Worm (Caenorhabditis elegans) whole organism, L4 larva: ENCODE measurements around the gene F59B1.2.
A peak's percentile ranks its signal among the peaks of the same experiment; 100 is the strongest.

Experiments used
- F10B5.3 ChIP-seq: sonication (generic microtip); optimal IDR thresholded peaks from 2 replicates; lab custom pipeline; 2016; ENCODE audit warnings: mild to moderate bottlenecking, missing genetic modification characterization, missing compliant biosample characterization
- R02D3.7 ChIP-seq: fragments of 150-350 bp; sonication (generic microtip); optimal IDR thresholded peaks from 3 replicates; lab custom pipeline; 2014; ENCODE audit warnings: missing biosample characterization, missing genetic modification characterization
- T20F7.1 ChIP-seq: fragments of 200-800 bp; sonication (Bioruptor generic); optimal IDR thresholded peaks from 2 replicates; lab custom pipeline; 2018; ENCODE audit warnings: mild to moderate bottlenecking, missing genetic modification characterization, missing compliant biosample characterization
- T26A8.4 ChIP-seq: fragments of 200-800 bp; sonication (Bioruptor generic); IDR thresholded peaks from 2 replicates; pipeline ENCODE4 v1.3.6; 2022; ENCODE audit warnings: missing genetic modification characterization, missing compliant biosample characterization
- ZK546.5 ChIP-seq, 2 experiments: sonication (generic microtip); optimal IDR thresholded peaks; 2 replicates each; lab custom pipeline; 2017; ENCODE audit warnings: missing biosample characterization in 2 of 2, missing genetic modification characterization in 2 of 2
- arid-1 ChIP-seq: fragments of 200-800 bp; sonication (Bioruptor generic); conservative IDR thresholded peaks from 2 replicates; pipeline ENCODE4 v1.3.6; 2022; ENCODE audit warnings: missing genetic modification reagents, missing genetic modification characterization, missing compliant biosample characterization
- ceh-28 ChIP-seq: fragments of 150-350 bp; optimal IDR thresholded peaks from 2 replicates; lab custom pipeline; 2014; ENCODE audit warnings: missing biosample characterization, missing genetic modification reagents, missing genetic modification characterization
- ceh-82 ChIP-seq: sonication (generic microtip); optimal IDR thresholded peaks from 2 replicates; lab custom pipeline; 2017; ENCODE audit warnings: missing biosample characterization, missing genetic modification characterization
- ctbp-1 ChIP-seq: fragments of 200-800 bp; sonication (Bioruptor generic); IDR thresholded peaks from 2 replicates; pipeline ENCODE4 v1.3.6; 2022; ENCODE audit warnings: missing genetic modification reagents, missing genetic modification characterization, missing compliant biosample characterization
- daf-12 ChIP-seq: fragments of 150-350 bp; optimal IDR thresholded peaks from 2 replicates; lab custom pipeline; 2014; ENCODE audit warnings: missing biosample characterization, missing genetic modification reagents, missing genetic modification characterization
- daf-16 ChIP-seq, 3 experiments: sonication (generic microtip); optimal IDR thresholded peaks; 2 replicates each; lab custom pipeline; 2016 to 2017; ENCODE audit warnings: missing genetic modification characterization in 3 of 3, missing genetic modification reagents in 3 of 3, mild to moderate bottlenecking in 2 of 3, missing compliant biosample characterization in 2 of 3, missing biosample characterization in 1 of 3, moderate library complexity in 1 of 3
- dmd-9 ChIP-seq: fragments of 200-800 bp; sonication (Bioruptor generic); IDR thresholded peaks from 2 replicates; pipeline ENCODE4 v1.3.6; 2022; ENCODE audit warnings: missing genetic modification reagents, missing genetic modification characterization, missing compliant biosample characterization
- egl-27 ChIP-seq: sonication (generic microtip); optimal IDR thresholded peaks from 3 replicates; lab custom pipeline; 2017; ENCODE audit warnings: missing biosample characterization, missing genetic modification reagents, missing genetic modification characterization
- egl-43 ChIP-seq: fragments of 200-800 bp; sonication (Bioruptor generic); IDR thresholded peaks from 2 replicates; pipeline ENCODE4 v1.3.6; 2022; ENCODE audit warnings: missing genetic modification reagents, missing genetic modification characterization, missing compliant biosample characterization
- fkh-10 ChIP-seq: fragments of 150-350 bp; optimal IDR thresholded peaks from 2 replicates; lab custom pipeline; 2014; ENCODE audit warnings: missing biosample characterization, missing genetic modification reagents, missing genetic modification characterization
- fos-1 ChIP-seq: fragments of 150-350 bp; optimal IDR thresholded peaks from 2 replicates; lab custom pipeline; 2014; ENCODE audit warnings: missing biosample characterization, missing genetic modification characterization
- hmg-1.1 ChIP-seq: fragments of 200-800 bp; sonication (Bioruptor generic); IDR thresholded peaks from 2 replicates; pipeline ENCODE4 v1.3.6; 2022; ENCODE audit warnings: missing genetic modification reagents, missing genetic modification characterization, missing compliant biosample characterization
- jun-1 ChIP-seq: fragments of 150-350 bp; optimal IDR thresholded peaks from 2 replicates; lab custom pipeline; 2014; ENCODE audit warnings: missing biosample characterization, missing genetic modification reagents, missing genetic modification characterization
- lim-7 ChIP-seq: fragments of 200-800 bp; sonication (Bioruptor generic); IDR thresholded peaks from 2 replicates; pipeline ENCODE4 v1.3.6; 2022; ENCODE audit warnings: missing genetic modification characterization, missing compliant biosample characterization
- lin-13 ChIP-seq: fragments of 150-350 bp; optimal IDR thresholded peaks from 2 replicates; lab custom pipeline; 2014; ENCODE audit warnings: missing biosample characterization, missing genetic modification reagents, missing genetic modification characterization
- lin-15B ChIP-seq: fragments of 150-350 bp; sonication (generic microtip); optimal IDR thresholded peaks from 3 replicates; lab custom pipeline; 2014; ENCODE audit warnings: missing biosample characterization, missing genetic modification characterization
- lin-38 ChIP-seq: fragments of 200-800 bp; sonication (Bioruptor generic); IDR thresholded peaks from 2 replicates; pipeline ENCODE4 v1.3.6; 2022; ENCODE audit warnings: missing genetic modification reagents, missing genetic modification characterization, missing compliant biosample characterization
- madf-5 ChIP-seq, 2 experiments: fragments of 200-800 bp; sonication (Bioruptor generic); IDR thresholded peaks; 2 replicates each; pipeline ENCODE4 v1.3.6; 2022; ENCODE audit warnings: missing compliant biosample characterization in 2 of 2, missing genetic modification characterization in 2 of 2
- madf-9 ChIP-seq: fragments of 200-800 bp; sonication (Bioruptor generic); conservative IDR thresholded peaks from 2 replicates; pipeline ENCODE4 v1.3.6; 2022; ENCODE audit warnings: missing genetic modification reagents, missing genetic modification characterization, missing compliant biosample characterization
- mdl-1 ChIP-seq, 2 experiments: fragments of 150-350 bp in 1 of 2; sonication (generic microtip) in 1 of 2; optimal IDR thresholded peaks; 2 replicates each; lab custom pipeline; 2014 to 2017; ENCODE audit warnings: missing biosample characterization in 2 of 2, missing genetic modification characterization in 2 of 2
- mdt-29 ChIP-seq: fragments of 200-800 bp; sonication (Bioruptor generic); IDR thresholded peaks from 2 replicates; pipeline ENCODE4 v1.3.6; 2022; ENCODE audit warnings: missing genetic modification reagents, missing genetic modification characterization, missing compliant biosample characterization
- mep-1 ChIP-seq: fragments of 150-350 bp; sonication (generic microtip); optimal IDR thresholded peaks from 3 replicates; lab custom pipeline; 2014; ENCODE audit warnings: missing biosample characterization, missing genetic modification characterization
- mxl-3 ChIP-seq: fragments of 200-800 bp; sonication (Bioruptor generic); optimal IDR thresholded peaks from 2 replicates; lab custom pipeline; 2018; ENCODE audit warnings: mild to moderate bottlenecking, missing genetic modification characterization, missing compliant biosample characterization
- nhr-10 ChIP-seq: fragments of 150-350 bp; optimal IDR thresholded peaks from 2 replicates; lab custom pipeline; 2014; ENCODE audit warnings: missing biosample characterization, missing genetic modification characterization
- nhr-11 ChIP-seq: fragments of 150-350 bp; optimal IDR thresholded peaks from 2 replicates; lab custom pipeline; 2014; ENCODE audit warnings: missing biosample characterization, missing genetic modification characterization
- nhr-28 ChIP-seq: fragments of 150-350 bp; optimal IDR thresholded peaks from 2 replicates; lab custom pipeline; 2014; ENCODE audit warnings: missing biosample characterization, missing genetic modification characterization
- nhr-42 ChIP-seq: fragments of 200-800 bp; sonication (Bioruptor generic); IDR thresholded peaks from 2 replicates; pipeline ENCODE4 v1.3.6; 2022; ENCODE audit warnings: missing genetic modification characterization, missing compliant biosample characterization
- nhr-48 ChIP-seq: sonication (generic microtip); optimal IDR thresholded peaks from 2 replicates; lab custom pipeline; 2016; ENCODE audit warnings: mild to moderate bottlenecking, missing genetic modification characterization, missing compliant biosample characterization
- nhr-6 ChIP-seq: fragments of 150-350 bp; optimal IDR thresholded peaks from 2 replicates; lab custom pipeline; 2014; ENCODE audit warnings: missing biosample characterization, missing genetic modification characterization
- nhr-76 ChIP-seq: fragments of 150-350 bp; optimal IDR thresholded peaks from 2 replicates; lab custom pipeline; 2014; ENCODE audit warnings: missing biosample characterization, missing genetic modification characterization
- nhr-77 ChIP-seq: fragments of 150-350 bp; optimal IDR thresholded peaks from 2 replicates; lab custom pipeline; 2014; ENCODE audit warnings: missing biosample characterization, missing genetic modification characterization
- pqm-1 ChIP-seq: sonication (generic microtip); optimal IDR thresholded peaks from 2 replicates; lab custom pipeline; 2017; ENCODE audit warnings: missing biosample characterization, missing genetic modification characterization
- rbr-2 ChIP-seq: sonication (generic microtip); optimal IDR thresholded peaks from 2 replicates; lab custom pipeline; 2016; ENCODE audit warnings: missing genotype, missing genetic modification characterization, missing compliant biosample characterization
- sdz-12 ChIP-seq: fragments of 200-800 bp; sonication (Bioruptor generic); optimal IDR thresholded peaks from 2 replicates; lab custom pipeline; 2018; ENCODE audit warnings: mild to moderate bottlenecking, missing genetic modification characterization, missing compliant biosample characterization
- skn-1 ChIP-seq: fragments of 150-350 bp; optimal IDR thresholded peaks from 2 replicates; lab custom pipeline; 2014; ENCODE audit warnings: missing biosample characterization, missing genetic modification characterization
- snpc-4 ChIP-seq: fragments of 150-350 bp; optimal IDR thresholded peaks from 2 replicates; lab custom pipeline; 2014; ENCODE audit warnings: missing biosample characterization, missing genetic modification characterization
- spr-1 ChIP-seq: sonication (generic microtip); optimal IDR thresholded peaks from 2 replicates; lab custom pipeline; 2016; ENCODE audit warnings: mild to moderate bottlenecking, missing genetic modification characterization, missing compliant biosample characterization
- unc-130 ChIP-seq: sonication (generic microtip); optimal IDR thresholded peaks from 2 replicates; lab custom pipeline; 2016; ENCODE audit warnings: missing genetic modification reagents, missing genetic modification characterization, missing compliant biosample characterization
- vab-7 ChIP-seq: fragments of 200-800 bp; sonication (Bioruptor generic); IDR thresholded peaks from 2 replicates; pipeline ENCODE4 v1.3.6; 2022; ENCODE audit warnings: missing genetic modification reagents, missing genetic modification characterization, missing compliant biosample characterization
- zfp-2 ChIP-seq: sonication (generic microtip); optimal IDR thresholded peaks from 2 replicates; lab custom pipeline; 2016; ENCODE audit warnings: mild to moderate bottlenecking, missing genetic modification characterization, missing compliant biosample characterization
- zip-11 ChIP-seq: fragments of 200-800 bp; sonication (Bioruptor generic); IDR thresholded peaks from 2 replicates; pipeline ENCODE4 v1.3.6; 2022; ENCODE audit warnings: missing genetic modification characterization, missing compliant biosample characterization
- zip-2 ChIP-seq: fragments of 150-350 bp; optimal IDR thresholded peaks from 2 replicates; lab custom pipeline; 2014; ENCODE audit warnings: missing biosample characterization, missing genetic modification characterization
- ztf-7 ChIP-seq: fragments of 150-350 bp; optimal IDR thresholded peaks from 2 replicates; lab custom pipeline; 2014; ENCODE audit warnings: missing biosample characterization, missing genetic modification characterization

The F59B1.2 gene

ce11 chrV:3632249-3633030 is 701 bp upstream of the F59B1.2 start (continued):
- TF ChIP-seq lin-13 (GFP tag; lab: Kevin White, UChicago) = no peak

ce11 chrV:3634293-3635016 is 1.3 kb downstream of the F59B1.2 start:
- TF ChIP-seq nhr-76 (tag; lab: Kevin White, UChicago) (no peak), mep-1 (tag; lab: Kevin White, UChicago) (peak; percentile 70), nhr-48 (tag; lab: Kevin White, UChicago) (peak; percentile 79), hmg-1.1 (GFP tag; lab: Robert Waterston, UW) (0 out of 2 replicates have a peak, but pooled peaks have one; percentile 6), ctbp-1 (no peak), mxl-3 (GFP tag; lab: Kevin White, UChicago) (peak; percentile 59), unc-130 (no peak), F10B5.3 (tag; lab: Kevin White, UChicago) (no peak), T20F7.1 (GFP tag; lab: Kevin White, UChicago) (peak; percentile 54), jun-1 (no peak), mdt-29 (GFP tag; lab: Robert Waterston, UW) (no peak), daf-16 (GFP tag; optimal IDR thresholded peaks at IDR 0.05; lab: Kevin White, UChicago) (peak in 1 of 2 experiments; percentile 32), daf-16 (tag; optimal IDR thresholded peaks at IDR 0.05; lab: Kevin White, UChicago) (peak; percentile 98), arid-1 (GFP tag; lab: Robert Waterston, UW) (no peak), madf-9 (GFP tag; lab: Robert Waterston, UW) (no peak), daf-12 (tag; lab: Kevin White, UChicago) (no peak), skn-1 (tag; lab: Kevin White, UChicago) (no peak), spr-1 (tag; lab: Kevin White, UChicago) (no peak), zip-11 (GFP tag; lab: Robert Waterston, UW) (no peak), lim-7 (no peak), nhr-11 (tag; lab: Kevin White, UChicago) (no peak), nhr-28 (peak; percentile 93), nhr-42 (GFP tag; lab: Robert Waterston, UW) (peak; percentile 67), zfp-2 (no peak), mdl-1 (tag; optimal IDR thresholded peaks at IDR 0.05; lab: Kevin White, UChicago) (peak in 1 of 2 experiments; percentile 57), ZK546.5 (tag; optimal IDR thresholded peaks at IDR 0.05; lab: Kevin White, UChicago) (no peak), ceh-28 (no peak), rbr-2 (tag; lab: Kevin White, UChicago) (no peak), pqm-1 (tag; lab: Kevin White, UChicago) (peak; percentile 76), dmd-9 (GFP tag; lab: Robert Waterston, UW) (no peak), ztf-7 (tag; lab: Kevin White, UChicago) (no peak), lin-38 (GFP tag; lab: Robert Waterston, UW) (0 out of 2 replicates have a peak, but pooled peaks have one; percentile 31), fos-1 (tag; lab: Kevin White, UChicago) (no peak), lin-15B (tag; lab: Kevin White, UChicago) (no peak), nhr-10 (tag; lab: Kevin White, UChicago) (no peak), T26A8.4 (GFP tag; lab: Robert Waterston, UW) (peak; percentile 73), zip-2 (tag; lab: Kevin White, UChicago) (peak; percentile 14), lin-13 (GFP tag; lab: Kevin White, UChicago) (no peak), R02D3.7 (no peak), egl-27 (tag; lab: Kevin White, UChicago) (no peak), madf-5 (GFP tag; IDR thresholded peaks at IDR 0.05; lab: Robert Waterston, UW) (no peak), snpc-4 (tag; lab: Kevin White, UChicago) (no peak), sdz-12 (GFP tag; lab: Kevin White, UChicago) (no peak), vab-7 (GFP tag; lab: Robert Waterston, UW) (no peak), egl-43 (GFP tag; lab: Robert Waterston, UW) (no peak), ceh-82 (no peak), fkh-10 (GFP tag; lab: Kevin White, UChicago) (no peak), nhr-77 (tag; lab: Kevin White, UChicago) (peak; percentile 72), nhr-6 (tag; lab: Kevin White, UChicago) (no peak)
